Worm (Caenorhabditis elegans): ENCODE measurements around the gene C25G4.3.

C25G4.3 gene

DNA sequence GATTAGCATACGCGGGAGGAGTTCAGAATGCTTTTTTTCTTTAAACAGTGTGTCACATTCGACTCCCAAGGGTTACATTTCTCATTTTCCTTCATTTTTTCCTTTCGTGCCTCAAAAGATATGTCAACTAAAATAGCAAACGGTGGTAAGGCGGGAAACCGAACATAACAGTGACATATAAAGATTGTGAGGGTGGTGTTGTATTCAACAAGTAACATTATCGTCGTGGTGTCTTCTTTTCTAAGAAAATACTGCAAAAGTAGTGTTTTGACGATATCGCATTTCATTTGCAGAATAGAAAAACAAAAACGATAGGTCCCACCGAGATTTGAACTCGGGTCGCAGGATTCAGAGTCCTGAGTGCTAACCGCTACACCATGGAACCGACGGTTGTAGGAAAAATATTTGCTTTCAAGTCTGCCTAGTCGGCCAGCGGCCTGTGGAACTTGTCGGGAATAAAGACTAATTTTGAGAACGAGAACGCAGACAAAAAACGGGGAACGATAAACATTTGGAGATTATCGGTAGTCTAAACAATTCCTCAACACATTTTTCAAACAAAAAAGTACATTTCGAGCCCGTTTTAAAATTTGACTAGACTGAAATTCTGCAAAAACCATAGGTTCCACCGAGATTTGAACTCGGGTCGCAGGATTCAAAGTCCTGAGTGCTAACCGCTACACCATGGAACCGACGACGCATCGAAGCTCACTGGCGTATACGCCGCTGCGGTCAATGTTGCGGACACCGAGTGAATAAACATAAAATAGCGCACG is 28.9 kb downstream of the C25G4.3 start (continued):
- no peak for TF ChIP-seq F10B5.3 (tag; optimal IDR thresholded peaks at IDR 0.05)
- TF ChIP-seq set-16 (GFP tag; IDR thresholded peaks at IDR 0.05) = no peak
- TF ChIP-seq ama-1 (optimal IDR thresholded peaks at IDR 0.05) = no peak
- no peak for TF ChIP-seq jun-1 (tag; optimal IDR thresholded peaks at IDR 0.05)
- no peak for TF ChIP-seq skn-1 (tag; optimal IDR thresholded peaks at IDR 0.05)
- TF ChIP-seq lim-7 (GFP tag; IDR thresholded peaks at IDR 0.05) = peak; percentile 63
- TF ChIP-seq dmd-6 (GFP tag; IDR thresholded peaks at IDR 0.05) = peak; percentile 35
- peak; percentile 19 for TF ChIP-seq gei-8 (GFP tag; optimal IDR thresholded peaks at IDR 0.05)
- peak; percentile 45 for TF ChIP-seq lir-3 (tag; optimal IDR thresholded peaks at IDR 0.05)
- TF ChIP-seq tra-1 (GFP tag; IDR thresholded peaks at IDR 0.05) = no peak; the same call in 1 of the 2 replicates
- TF ChIP-seq snpc-1.2 (GFP tag; IDR thresholded peaks at IDR 0.05) = peak; percentile 69; the same call in 1 of the 2 replicates
- 0 out of 2 replicates have a peak, but pooled peaks have one; percentile 14 for TF ChIP-seq ceh-20 (GFP tag; IDR thresholded peaks at IDR 0.05)
- no peak for TF ChIP-seq ZK546.5 (tag; optimal IDR thresholded peaks at IDR 0.05)
- no peak for TF ChIP-seq ceh-62 (tag; optimal IDR thresholded peaks at IDR 0.05)
- TF ChIP-seq dve-1 (tag; optimal IDR thresholded peaks at IDR 0.05; ENCODE audit: insufficient read depth) = peak; percentile 13
- TF ChIP-seq snpc-4 (tag; optimal IDR thresholded peaks at IDR 0.05) = no peak
- no peak for TF ChIP-seq zip-11 (GFP tag; IDR thresholded peaks at IDR 0.05)
- peak; percentile 9 for TF ChIP-seq duxl-1 (tag; optimal IDR thresholded peaks at IDR 0.05; ENCODE audit: poor library complexity)
- TF ChIP-seq hlh-11 (tag; optimal IDR thresholded peaks at IDR 0.05) = peak; percentile 19
- TF ChIP-seq aly-2 (tag; optimal IDR thresholded peaks at IDR 0.05) = no peak
- TF ChIP-seq daf-12 (tag; optimal IDR thresholded peaks at IDR 0.05) = no peak
- peak; percentile 50 for TF ChIP-seq spr-1 (tag; optimal IDR thresholded peaks at IDR 0.05)
- TF ChIP-seq attf-4 (tag; optimal IDR thresholded peaks at IDR 0.05) = no peak
- no peak for TF ChIP-seq mxl-2 (GFP tag; conservative IDR thresholded peaks at IDR 0.05)
- peak; percentile 56 for TF ChIP-seq mes-2 (tag; optimal IDR thresholded peaks at IDR 0.05; ENCODE audit: poor library complexity, severe bottlenecking)
- TF ChIP-seq lin-1 (GFP tag; IDR thresholded peaks at IDR 0.05) = no peak
- TF ChIP-seq T26A8.4 (GFP tag; IDR thresholded peaks at IDR 0.05) = peak; percentile 19; the same call in 1 of the 2 replicates
- TF ChIP-seq madf-9 (GFP tag; conservative IDR thresholded peaks at IDR 0.05) = 0 out of 2 replicates have a peak, but pooled peaks have one; percentile 8
- TF ChIP-seq ceh-82 (tag; optimal IDR thresholded peaks at IDR 0.05) = no peak
- TF ChIP-seq lin-29 (GFP tag; IDR thresholded peaks at IDR 0.05) = no peak
- no peak for TF ChIP-seq Y5F2A.4 (GFP tag; optimal IDR thresholded peaks at IDR 0.05)
- peak; percentile 64; the same call in 1 of the 2 replicates for TF ChIP-seq lin-38 (GFP tag; IDR thresholded peaks at IDR 0.05)
- no peak for TF ChIP-seq unc-39 (tag; optimal IDR thresholded peaks at IDR 0.05)
- no peak for TF ChIP-seq madf-5 (GFP tag; IDR thresholded peaks at IDR 0.05)
- no peak for TF ChIP-seq nhr-237 (tag; optimal IDR thresholded peaks at IDR 0.05)
- no peak for TF ChIP-seq unc-130 (GFP tag; optimal IDR thresholded peaks at IDR 0.05)
- no peak for TF ChIP-seq ceh-28 (tag; optimal IDR thresholded peaks at IDR 0.05)
- no peak for TF ChIP-seq fos-1 (tag; optimal IDR thresholded peaks at IDR 0.05)
- TF ChIP-seq lin-13 (GFP tag; optimal IDR thresholded peaks at IDR 0.05) = no peak
- no peak for TF ChIP-seq lin-39 (tag; optimal IDR thresholded peaks at IDR 0.05)
- no peak for TF ChIP-seq ceh-32 (tag; optimal IDR thresholded peaks at IDR 0.05; ENCODE audit: poor library complexity)
- TF ChIP-seq mep-1 (tag; optimal IDR thresholded peaks at IDR 0.05) = peak; percentile 21
- no peak for TF ChIP-seq daf-8 (GFP tag; IDR thresholded peaks at IDR 0.05)
- no peak for TF ChIP-seq spr-3 (GFP tag; optimal IDR thresholded peaks at IDR 0.05)
- TF ChIP-seq ztf-7 (tag; optimal IDR thresholded peaks at IDR 0.05) = no peak
- TF ChIP-seq dmd-9 (GFP tag; IDR thresholded peaks at IDR 0.05) = 0 out of 2 replicates have a peak, but pooled peaks have one; percentile 10
- TF ChIP-seq pqm-1 (tag; optimal IDR thresholded peaks at IDR 0.05) = no peak
- TF ChIP-seq nhr-25 (tag; optimal IDR thresholded peaks at IDR 0.05; ENCODE audit: borderline replicate concordance, insufficient read depth) = no peak
- peak; percentile 63; the same call in 1 of the 2 replicates for TF ChIP-seq daf-19 (GFP tag; conservative IDR thresholded peaks at IDR 0.05)
- peak; percentile 20 for TF ChIP-seq aha-1 (tag)
